Worm (Caenorhabditis elegans): ENCODE data around the gene C43G2.3.

DNA sequence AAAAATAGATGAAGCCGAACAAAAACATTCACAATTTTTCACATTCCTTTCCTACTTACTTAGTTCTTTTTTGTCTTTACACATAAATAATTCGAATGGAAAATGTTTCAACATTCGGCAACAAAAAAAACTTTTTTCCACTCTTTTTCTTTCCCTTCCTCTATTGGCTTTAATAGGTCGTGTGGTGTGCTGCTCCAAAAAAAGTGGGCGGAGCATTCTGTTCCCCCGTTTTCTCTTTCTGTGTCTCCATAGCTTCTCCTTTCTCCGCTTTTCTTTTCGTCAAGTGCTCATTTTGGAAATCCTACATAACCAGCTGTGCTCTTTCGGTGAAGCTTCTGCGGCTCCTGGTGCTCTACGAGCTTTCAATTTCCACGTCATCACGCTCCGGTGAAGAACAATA, 36.6 kb upstream of the C43G2.3 start, which contains the start of gene C01G5.25:
- TF ChIP-seq ztf-23 (GFP tag; IDR thresholded peaks at IDR 0.05), result no peak
- TF ChIP-seq flt-1 (GFP tag; IDR thresholded peaks at IDR 0.05), result no peak

Measured in whole organism, midembryonic.